Worm (Caenorhabditis elegans) whole organism, late embryonic: ENCODE results near the gene srd-64.

ENCODE experiments used
- C08G9.2 ChIP-seq: sonication (generic microtip); optimal IDR thresholded peaks from 2 replicates; lab custom pipeline; 2016; ENCODE audit warnings: mild to moderate bottlenecking, missing genetic modification characterization, moderate library complexity, missing compliant biosample characterization
- C38D4.7 ChIP-seq: fragments of 200-800 bp; sonication (Bioruptor generic); optimal IDR thresholded peaks from 2 replicates; lab custom pipeline; 2018; ENCODE audit warnings: mild to moderate bottlenecking, missing genetic modification characterization, moderate library complexity, missing compliant biosample characterization
- F13H6.1 ChIP-seq: sonication (generic microtip); optimal IDR thresholded peaks from 2 replicates; lab custom pipeline; 2016; ENCODE audit warnings: missing genetic modification characterization, missing compliant biosample characterization
- K09A11.1 ChIP-seq: sonication (generic microtip); optimal IDR thresholded peaks from 2 replicates; lab custom pipeline; 2017; ENCODE audit warnings: antibody characterized with exemption, mild to moderate bottlenecking, missing genetic modification characterization, missing compliant biosample characterization; ENCODE audit not compliant: insufficient read depth
- T23F11.4 ChIP-seq: fragments of 200-800 bp; sonication (Bioruptor generic); optimal IDR thresholded peaks from 2 replicates; lab custom pipeline; 2018; ENCODE audit warnings: mild to moderate bottlenecking, missing genetic modification characterization, missing compliant biosample characterization
- Y22D7AL.16 ChIP-seq: sonication (generic microtip); optimal IDR thresholded peaks from 2 replicates; lab custom pipeline; 2016; ENCODE audit warnings: missing genetic modification characterization, missing compliant biosample characterization
- ahr-1 ChIP-seq: sonication (generic microtip); optimal IDR thresholded peaks from 2 replicates; lab custom pipeline; 2016; ENCODE audit warnings: missing genetic modification characterization, missing compliant biosample characterization
- ceh-14 ChIP-seq: sonication (generic microtip); optimal IDR thresholded peaks from 2 replicates; lab custom pipeline; 2016; ENCODE audit warnings: missing genotype, missing genetic modification characterization, missing compliant biosample characterization
- ceh-18 ChIP-seq: sonication (generic microtip); optimal IDR thresholded peaks from 2 replicates; lab custom pipeline; 2016; ENCODE audit warnings: missing genetic modification characterization, missing compliant biosample characterization
- ceh-2 ChIP-seq: sonication (generic microtip); optimal IDR thresholded peaks from 2 replicates; lab custom pipeline; 2016; ENCODE audit warnings: missing genotype, missing genetic modification characterization, missing compliant biosample characterization
- ceh-22 ChIP-seq: sonication (generic microtip); optimal IDR thresholded peaks from 2 replicates; lab custom pipeline; 2017; ENCODE audit warnings: missing biosample characterization, missing genetic modification characterization
- ceh-30 ChIP-seq: fragments of 150-350 bp; optimal IDR thresholded peaks from 2 replicates; lab custom pipeline; 2014; ENCODE audit warnings: missing biosample characterization, missing genetic modification characterization
- ceh-34 ChIP-seq: sonication (generic microtip); optimal IDR thresholded peaks from 2 replicates; lab custom pipeline; 2016; ENCODE audit warnings: mild to moderate bottlenecking, missing genetic modification characterization, missing compliant biosample characterization
- ceh-48 ChIP-seq: sonication (generic microtip); optimal IDR thresholded peaks from 2 replicates; lab custom pipeline; 2016; ENCODE audit warnings: missing genetic modification characterization, inconsistent platforms, missing compliant biosample characterization
- ceh-9 ChIP-seq: sonication (generic microtip); optimal IDR thresholded peaks from 2 replicates; lab custom pipeline; 2016; ENCODE audit warnings: mild to moderate bottlenecking, missing genetic modification characterization, inconsistent platforms, missing compliant biosample characterization
- elt-2 ChIP-seq: sonication (generic microtip); optimal IDR thresholded peaks from 2 replicates; lab custom pipeline; 2016; ENCODE audit warnings: missing genetic modification reagents, missing genetic modification characterization, missing compliant biosample characterization
- eyg-1 ChIP-seq: sonication (generic microtip); optimal IDR thresholded peaks from 2 replicates; lab custom pipeline; 2016; ENCODE audit warnings: missing genotype, missing genetic modification characterization, missing compliant biosample characterization
- fkh-10 ChIP-seq: fragments of 150-350 bp; optimal IDR thresholded peaks from 2 replicates; lab custom pipeline; 2014; ENCODE audit warnings: missing biosample characterization, missing genetic modification reagents, missing genetic modification characterization
- fkh-6 ChIP-seq: sonication (generic microtip); optimal IDR thresholded peaks from 2 replicates; lab custom pipeline; 2016; ENCODE audit warnings: missing genetic modification characterization, missing compliant biosample characterization
- gmeb-2 ChIP-seq: sonication (generic microtip); optimal IDR thresholded peaks from 2 replicates; lab custom pipeline; 2016; ENCODE audit warnings: missing genetic modification characterization, inconsistent platforms, missing compliant biosample characterization
- hlh-15 ChIP-seq: sonication (generic microtip); optimal IDR thresholded peaks from 2 replicates; lab custom pipeline; 2016; ENCODE audit warnings: missing genetic modification characterization, missing compliant biosample characterization
- hlh-6 ChIP-seq: sonication (generic microtip); optimal IDR thresholded peaks from 2 replicates; lab custom pipeline; 2016; ENCODE audit warnings: missing genotype, missing genetic modification characterization, missing compliant biosample characterization
- lin-11 ChIP-seq: fragments of 200-800 bp; sonication (Bioruptor generic); optimal IDR thresholded peaks from 2 replicates; lab custom pipeline; 2018; ENCODE audit warnings: mild to moderate bottlenecking, missing genetic modification characterization, missing compliant biosample characterization
- madf-2 ChIP-seq: sonication (generic microtip); optimal IDR thresholded peaks from 2 replicates; lab custom pipeline; 2017; ENCODE audit warnings: missing genetic modification characterization, missing compliant biosample characterization
- nhr-11 ChIP-seq: fragments of 150-350 bp; optimal IDR thresholded peaks from 2 replicates; lab custom pipeline; 2014; ENCODE audit warnings: missing biosample characterization, missing genetic modification characterization
- nhr-232 ChIP-seq: sonication (generic microtip); optimal IDR thresholded peaks from 2 replicates; lab custom pipeline; 2016; ENCODE audit warnings: missing genetic modification characterization, missing compliant biosample characterization
- npax-4 ChIP-seq: sonication (generic microtip); optimal IDR thresholded peaks from 2 replicates; lab custom pipeline; 2016; ENCODE audit warnings: missing genetic modification characterization, missing compliant biosample characterization
- pag-3 ChIP-seq: sonication (generic microtip); optimal IDR thresholded peaks from 2 replicates; lab custom pipeline; 2016; ENCODE audit warnings: missing compliant biosample characterization, missing genetic modification characterization, borderline replicate concordance
- pax-1 ChIP-seq: fragments of 150-350 bp; optimal IDR thresholded peaks from 2 replicates; lab custom pipeline; 2014; ENCODE audit warnings: missing biosample characterization, missing genetic modification characterization
- pha-2 ChIP-seq: sonication (generic microtip); optimal IDR thresholded peaks from 2 replicates; lab custom pipeline; 2017; ENCODE audit warnings: mild to moderate bottlenecking, missing genetic modification characterization, missing compliant biosample characterization
- pha-4 ChIP-seq: fragments of 150-350 bp; optimal IDR thresholded peaks from 2 replicates; lab custom pipeline; 2018; ENCODE audit warnings: missing biosample characterization, missing genetic modification reagents, missing genetic modification characterization
- pros-1 ChIP-seq: fragments of 150-350 bp; optimal IDR thresholded peaks from 2 replicates; lab custom pipeline; 2014; ENCODE audit warnings: missing biosample characterization, missing genetic modification reagents, missing genetic modification characterization
- rnt-1 ChIP-seq: sonication (generic microtip); optimal IDR thresholded peaks from 2 replicates; lab custom pipeline; 2016; ENCODE audit warnings: missing genetic modification characterization, missing compliant biosample characterization
- sox-2 ChIP-seq: fragments of 200-800 bp; sonication (Bioruptor generic); IDR thresholded peaks from 2 replicates; pipeline ENCODE4 v1.3.6; 2022; ENCODE audit warnings: missing genetic modification reagents, missing genetic modification characterization, missing compliant biosample characterization
- syd-9 ChIP-seq: sonication (generic microtip); optimal IDR thresholded peaks from 2 replicates; lab custom pipeline; 2016; ENCODE audit warnings: mild to moderate bottlenecking, missing genetic modification characterization, moderate library complexity, missing compliant biosample characterization
- tbx-2 ChIP-seq: sonication (generic microtip); optimal IDR thresholded peaks from 2 replicates; lab custom pipeline; 2016; ENCODE audit warnings: missing genetic modification characterization, missing compliant biosample characterization
- tbx-7 ChIP-seq: sonication (generic microtip); optimal IDR thresholded peaks from 2 replicates; lab custom pipeline; 2016; ENCODE audit warnings: missing genotype, missing genetic modification characterization, missing compliant biosample characterization
- unc-3 ChIP-seq, 2 experiments: fragments of 200-800 bp in 1 of 2; sonication (Bioruptor generic) in 1 of 2; sonication (generic microtip) in 1 of 2; conservative IDR thresholded peaks in 1 of 2; optimal IDR thresholded peaks in 1 of 2; 2 replicates each; pipeline versions ENCODE4 v1.3.6 to Lab custom; 2016 to 2022; ENCODE audit warnings: missing compliant biosample characterization in 2 of 2, missing genetic modification characterization in 2 of 2, missing genetic modification reagents in 1 of 2
- unc-55 ChIP-seq: sonication (generic microtip); optimal IDR thresholded peaks from 2 replicates; lab custom pipeline; 2017; ENCODE audit warnings: missing biosample characterization, missing genetic modification reagents, missing genetic modification characterization
- zip-5 ChIP-seq: sonication (generic microtip); optimal IDR thresholded peaks from 2 replicates; lab custom pipeline; 2016; ENCODE audit warnings: missing genetic modification characterization, missing compliant biosample characterization

The srd-64 gene

DNA sequence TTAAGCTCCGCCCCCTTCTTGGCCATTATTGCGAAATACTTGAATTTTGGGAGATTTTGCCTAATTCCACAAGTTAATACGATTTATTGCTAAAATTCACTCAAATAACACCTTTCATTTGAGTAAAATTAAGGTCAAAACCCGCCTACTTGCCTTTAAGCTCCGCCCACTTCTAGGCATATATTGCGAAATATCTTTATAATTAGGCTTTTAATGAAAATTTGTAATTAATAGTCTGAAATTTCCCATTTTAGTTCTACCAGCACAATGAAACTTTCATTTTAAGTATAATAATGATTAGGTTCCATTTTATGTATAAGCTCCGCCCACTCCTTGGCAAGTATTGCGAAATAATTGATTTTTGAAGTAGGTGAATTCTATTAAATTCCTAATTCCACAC, 20.1 kb downstream of the srd-64 start:
- TF ChIP-seq ceh-34 (tag; lab: Kevin White, UChicago) = no peak
- TF ChIP-seq unc-3 (GFP tag; conservative IDR thresholded peaks at IDR 0.05; lab: Robert Waterston, UW) = no peak
- TF ChIP-seq unc-3 (tag; optimal IDR thresholded peaks at IDR 0.05; lab: Kevin White, UChicago) = no peak
- no peak for TF ChIP-seq ahr-1 (tag; lab: Kevin White, UChicago)
- TF ChIP-seq fkh-10 = no peak
- TF ChIP-seq tbx-2 (tag; lab: Kevin White, UChicago) = no peak
- no peak for TF ChIP-seq pros-1
- TF ChIP-seq F13H6.1 (tag; lab: Kevin White, UChicago) = no peak
- TF ChIP-seq ceh-30 (tag; lab: Kevin White, UChicago) = no peak
- no peak for TF ChIP-seq pag-3 (tag; lab: Kevin White, UChicago)
- no peak for TF ChIP-seq C38D4.7 (GFP tag; lab: Kevin White, UChicago)
- no peak for TF ChIP-seq fkh-6 (tag; lab: Kevin White, UChicago)
- no peak for TF ChIP-seq ceh-22
- no peak for TF ChIP-seq nhr-11 (tag; lab: Kevin White, UChicago)
- TF ChIP-seq sox-2 (GFP tag; lab: Robert Waterston, UW) = no peak
- no peak for TF ChIP-seq syd-9 (tag; lab: Kevin White, UChicago)
- TF ChIP-seq pax-1 (tag; lab: Kevin White, UChicago) = no peak
- TF ChIP-seq eyg-1 (tag; lab: Kevin White, UChicago) = no peak

- TF ChIP-seq npax-4 (tag; lab: Kevin White, UChicago) (no peak), eyg-1 (tag; lab: Kevin White, UChicago) (no peak), ceh-18 (tag; lab: Kevin White, UChicago) (no peak), rnt-1 (tag; lab: Kevin White, UChicago) (no peak), nhr-232 (tag; lab: Kevin White, UChicago) (no peak), pha-2 (tag; lab: Kevin White, UChicago) (no peak), elt-2 (tag; lab: Kevin White, UChicago) (no peak), ceh-9 (tag; lab: Kevin White, UChicago) (no peak), pax-1 (tag; lab: Kevin White, UChicago) (no peak), zip-5 (no peak), Y22D7AL.16 (tag; lab: Kevin White, UChicago) (no peak), ceh-14 (tag; lab: Kevin White, UChicago) (no peak), T23F11.4 (GFP tag; lab: Kevin White, UChicago) (no peak), unc-55 (GFP tag; lab: Kevin White, UChicago) (no peak), unc-3 (GFP tag; conservative IDR thresholded peaks at IDR 0.05; lab: Robert Waterston, UW) (no peak), unc-3 (tag; optimal IDR thresholded peaks at IDR 0.05; lab: Kevin White, UChicago) (no peak), ceh-34 (tag; lab: Kevin White, UChicago) (no peak), gmeb-2 (tag; lab: Kevin White, UChicago) (no peak), hlh-6 (tag; lab: Kevin White, UChicago) (no peak)
Measured at ce11 chrIII:1673320-1673719, 21.6 kb downstream of the srd-64 start.

DNA sequence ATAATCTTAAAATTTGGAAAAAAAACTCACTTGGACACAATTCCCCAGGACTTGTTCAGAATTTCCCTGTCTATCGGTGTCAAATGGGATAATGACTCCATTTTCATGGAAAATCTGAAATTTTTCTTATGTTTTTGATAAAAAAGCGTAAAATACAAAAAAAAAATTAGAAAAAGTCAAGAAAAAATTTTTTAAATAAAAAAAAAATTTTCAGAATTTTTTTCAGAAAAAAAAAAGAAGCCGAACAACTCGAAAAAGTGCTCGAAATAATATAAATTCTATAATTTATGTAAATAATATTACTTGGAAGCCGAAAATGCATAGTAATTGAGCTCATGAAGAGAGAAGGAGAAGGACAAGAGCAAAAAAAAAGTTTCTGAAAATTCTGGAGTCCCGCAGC, 26.4 kb downstream of the srd-64 start, which contains the start of gene glb-30:
Gene glb-30, minus strand, starts transcription at position 101 of the 400 bp plus-strand sequence.
- no peak for TF ChIP-seq ceh-48
- peak; percentile 13 for TF ChIP-seq Y22D7AL.16 (tag; lab: Kevin White, UChicago)

DNA sequence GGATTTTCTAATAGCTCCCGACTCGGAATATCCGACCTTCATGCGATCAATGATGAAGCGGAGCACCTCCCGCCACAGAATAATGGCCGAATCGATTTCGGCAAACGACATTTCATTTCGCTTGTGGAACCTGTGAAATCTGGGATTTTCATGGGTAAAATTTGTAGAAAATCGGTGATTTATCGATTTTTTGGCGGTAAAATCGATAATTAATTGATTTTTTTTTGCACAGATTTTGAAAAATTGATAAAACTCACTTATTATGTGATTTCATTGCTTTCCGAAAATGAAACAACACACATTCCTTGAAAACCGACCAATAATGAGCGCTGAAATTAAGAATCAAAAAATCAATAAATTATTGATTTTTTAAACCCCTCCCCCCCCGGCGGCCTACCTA, 28.0 kb downstream of the srd-64 start:
- TF ChIP-seq pha-4 (tag; lab: Kevin White, UChicago) (no peak), madf-2 (tag; lab: Kevin White, UChicago) (no peak), pha-2 (tag; lab: Kevin White, UChicago) (no peak), ceh-48 (peak; percentile 15)

DNA sequence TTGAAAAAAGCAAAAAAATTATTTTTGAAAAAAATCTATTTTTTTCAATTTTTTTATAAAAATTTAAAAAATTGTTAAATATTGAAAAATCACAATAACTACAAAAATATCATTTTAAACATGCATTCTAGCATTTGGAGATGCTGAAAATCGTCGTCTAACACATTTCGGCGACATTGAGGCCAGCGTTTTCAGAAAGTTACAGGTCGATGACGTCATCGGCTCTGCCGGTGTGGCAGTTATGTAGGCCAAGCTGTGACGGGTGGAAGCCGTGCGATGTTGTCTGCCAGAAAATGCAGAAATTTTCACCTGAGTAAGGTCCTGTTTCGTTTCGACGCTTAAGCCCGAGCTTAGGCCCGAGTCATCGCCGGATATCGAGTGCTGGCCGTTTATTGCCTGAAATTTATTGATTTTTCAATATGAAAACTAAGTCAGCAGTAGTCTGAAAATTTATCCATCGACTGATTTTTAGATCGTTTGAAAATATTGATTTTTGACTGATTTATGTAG, 29.1 kb downstream of the srd-64 start, which contains the start of gene Y22D7AR.3:
Gene Y22D7AR.3, minus strand, starts transcription at position 51 of the 510 bp plus-strand sequence.
- TF ChIP-seq ceh-18 (tag; lab: Kevin White, UChicago) = no peak
- no peak for TF ChIP-seq tbx-2 (tag; lab: Kevin White, UChicago)
- no peak for TF ChIP-seq lin-11 (tag; lab: Kevin White, UChicago)
- TF ChIP-seq elt-2 (tag; lab: Kevin White, UChicago) = no peak
- no peak for TF ChIP-seq tbx-7
- TF ChIP-seq pha-2 (tag; lab: Kevin White, UChicago) = no peak
- no peak for TF ChIP-seq madf-2 (tag; lab: Kevin White, UChicago)
- no peak for TF ChIP-seq pha-4 (tag; lab: Kevin White, UChicago)
- TF ChIP-seq eyg-1 (tag; lab: Kevin White, UChicago) = no peak
- no peak for TF ChIP-seq gmeb-2 (tag; lab: Kevin White, UChicago)
- no peak for TF ChIP-seq ceh-30 (tag; lab: Kevin White, UChicago)
- no peak for TF ChIP-seq pag-3 (tag; lab: Kevin White, UChicago)
- TF ChIP-seq ceh-2 = no peak
- no peak for TF ChIP-seq C08G9.2 (tag; lab: Kevin White, UChicago)
- TF ChIP-seq hlh-15 = no peak
- TF ChIP-seq K09A11.1 (tag; lab: Kevin White, UChicago) = no peak
